Worm (Caenorhabditis elegans) whole organism, midembryonic: ENCODE data around the gene K02E7.1.

ENCODE experiments used
- T22C8.4 ChIP-seq: fragments of 200-800 bp; sonication (Bioruptor generic); IDR thresholded peaks from 2 replicates; pipeline ENCODE4 v1.3.6; 2022; ENCODE audit warnings: missing genetic modification characterization, missing compliant biosample characterization
- cog-1 ChIP-seq: sonication (generic microtip); optimal IDR thresholded peaks from 2 replicates; lab custom pipeline; 2016; ENCODE audit warnings: missing genetic modification characterization, missing compliant biosample characterization
- flt-1 ChIP-seq: fragments of 200-800 bp; sonication (Bioruptor generic); IDR thresholded peaks from 2 replicates; pipeline ENCODE4 v1.3.6; 2022; ENCODE audit warnings: missing genetic modification characterization, missing compliant biosample characterization
- klf-2 ChIP-seq: fragments of 200-800 bp; sonication (Bioruptor generic); conservative IDR thresholded peaks from 2 replicates; pipeline ENCODE4 v1.3.6; 2022; ENCODE audit warnings: missing genetic modification reagents, missing genetic modification characterization, missing compliant biosample characterization
- med-1 ChIP-seq: sonication (generic microtip); optimal IDR thresholded peaks from 2 replicates; lab custom pipeline; 2017; ENCODE audit warnings: missing genetic modification characterization, mild to moderate bottlenecking, missing compliant biosample characterization, antibody characterized with exemption, missing genetic modification reagents; ENCODE audit not compliant: insufficient read depth
- ref-1 ChIP-seq: fragments of 200-800 bp; sonication (Bioruptor generic); conservative IDR thresholded peaks from 2 replicates; pipeline ENCODE4 v1.3.6; 2022; ENCODE audit warnings: missing genetic modification reagents, missing genetic modification characterization, missing compliant biosample characterization
- tab-1 ChIP-seq: fragments of 200-800 bp; sonication (Bioruptor generic); IDR thresholded peaks from 2 replicates; pipeline ENCODE4 v1.3.6; 2022; ENCODE audit warnings: missing genetic modification characterization, missing compliant biosample characterization
- ztf-23 ChIP-seq: fragments of 200-800 bp; sonication (Bioruptor generic); IDR thresholded peaks from 2 replicates; pipeline ENCODE4 v1.3.6; 2022; ENCODE audit warnings: missing genetic modification reagents, missing genetic modification characterization, missing compliant biosample characterization
- ztf-29 ChIP-seq: fragments of 200-800 bp; sonication (Bioruptor generic); IDR thresholded peaks from 2 replicates; pipeline ENCODE4 v1.3.6; 2022; ENCODE audit warnings: missing genetic modification reagents, missing genetic modification characterization, missing compliant biosample characterization

K02E7.1 gene

DNA sequence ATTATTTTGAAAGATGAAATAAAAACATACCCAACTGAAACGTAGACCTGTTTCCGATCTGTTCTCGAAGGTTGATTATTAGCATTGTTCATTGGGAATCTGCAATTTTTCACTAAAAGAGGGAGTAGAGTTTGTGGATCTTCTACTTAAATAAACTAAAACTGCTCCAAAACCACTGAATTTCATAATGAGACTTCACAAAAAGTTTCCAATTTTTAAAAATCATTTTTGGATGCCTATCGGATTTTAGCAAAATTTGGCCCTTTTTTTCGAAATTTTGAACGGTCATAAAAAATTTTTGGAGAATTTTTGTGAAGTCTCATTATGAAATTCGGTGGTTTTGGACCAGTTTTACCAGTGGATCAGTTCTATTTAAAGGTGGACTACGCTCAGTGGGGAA lies 16.1 kb upstream of the K02E7.1 start, which contains the start of gene K02E7.10:
TSS of gene K02E7.10 (minus strand) at position 101 of the 400 bp plus-strand sequence.
- no peak for TF ChIP-seq ztf-23 (GFP tag; lab: Robert Waterston, UW)
- TF ChIP-seq cog-1 (tag; lab: Kevin White, UChicago): no peak
- TF ChIP-seq T22C8.4 (GFP tag; lab: Robert Waterston, UW): no peak
- no peak for TF ChIP-seq ztf-29 (GFP tag; lab: Robert Waterston, UW)
- TF ChIP-seq flt-1: no peak
- TF ChIP-seq med-1 (GFP tag; lab: Kevin White, UChicago): no peak
- TF ChIP-seq tab-1 (GFP tag; lab: Robert Waterston, UW): no peak
- no peak for TF ChIP-seq ref-1
- no peak for TF ChIP-seq klf-2 (GFP tag; lab: Robert Waterston, UW)

DNA sequence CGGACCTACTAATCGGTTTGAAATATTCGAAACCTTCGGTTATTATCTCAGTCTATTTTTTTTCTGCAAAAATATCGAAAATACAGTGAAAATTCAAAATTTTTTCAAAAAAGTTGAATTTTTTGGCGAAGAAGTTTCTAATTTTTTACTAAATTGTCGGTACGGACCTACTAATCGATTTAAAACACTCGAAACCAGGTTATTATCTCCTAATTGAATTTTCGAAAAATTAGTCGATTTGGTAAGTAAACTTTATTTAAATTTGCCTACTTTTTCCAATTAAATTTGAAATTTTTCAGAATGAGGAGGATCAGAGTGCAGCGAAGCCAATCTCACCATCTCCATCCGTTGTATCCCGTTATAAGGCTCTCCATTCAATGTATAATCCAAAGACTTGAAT lies 12.1 kb upstream of the K02E7.1 start, which contains the start of gene K02E7.12:
TSS of gene K02E7.12 (plus strand) at position 301 of the 400 bp plus-strand sequence.
- TF ChIP-seq klf-2 (GFP tag; lab: Robert Waterston, UW) (no peak), flt-1 (no peak), med-1 (GFP tag; lab: Kevin White, UChicago) (no peak), ztf-29 (GFP tag; lab: Robert Waterston, UW) (no peak), tab-1 (GFP tag; lab: Robert Waterston, UW) (no peak), ztf-23 (GFP tag; lab: Robert Waterston, UW) (no peak), T22C8.4 (GFP tag; lab: Robert Waterston, UW) (no peak), cog-1 (tag; lab: Kevin White, UChicago) (no peak), ref-1 (no peak)

DNA sequence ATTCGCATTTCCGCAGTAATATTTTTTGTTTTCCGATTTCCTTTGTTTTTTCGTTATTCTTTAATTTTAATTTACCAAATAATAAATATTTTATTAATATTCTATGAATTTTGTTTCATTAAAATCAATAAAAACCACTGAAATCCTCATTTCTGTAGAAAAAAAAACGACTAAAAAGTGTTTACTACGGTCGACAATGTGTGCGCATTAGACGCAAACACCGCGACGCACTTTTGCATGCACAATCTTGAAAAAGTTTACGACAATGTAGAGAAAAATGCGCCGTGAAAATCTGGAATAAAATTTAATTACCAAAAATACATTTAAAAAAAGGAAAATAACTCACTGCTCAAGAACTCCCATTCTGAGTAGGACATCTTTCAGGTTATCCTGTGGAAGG lies 11.5 kb upstream of the K02E7.1 start:
- TF ChIP-seq ztf-23 (GFP tag; lab: Robert Waterston, UW) (no peak), ztf-29 (GFP tag; lab: Robert Waterston, UW) (no peak), tab-1 (GFP tag; lab: Robert Waterston, UW) (no peak), klf-2 (GFP tag; lab: Robert Waterston, UW) (no peak), flt-1 (no peak), T22C8.4 (GFP tag; lab: Robert Waterston, UW) (no peak), ref-1 (no peak), cog-1 (tag; lab: Kevin White, UChicago) (no peak), med-1 (GFP tag; lab: Kevin White, UChicago) (no peak)

DNA sequence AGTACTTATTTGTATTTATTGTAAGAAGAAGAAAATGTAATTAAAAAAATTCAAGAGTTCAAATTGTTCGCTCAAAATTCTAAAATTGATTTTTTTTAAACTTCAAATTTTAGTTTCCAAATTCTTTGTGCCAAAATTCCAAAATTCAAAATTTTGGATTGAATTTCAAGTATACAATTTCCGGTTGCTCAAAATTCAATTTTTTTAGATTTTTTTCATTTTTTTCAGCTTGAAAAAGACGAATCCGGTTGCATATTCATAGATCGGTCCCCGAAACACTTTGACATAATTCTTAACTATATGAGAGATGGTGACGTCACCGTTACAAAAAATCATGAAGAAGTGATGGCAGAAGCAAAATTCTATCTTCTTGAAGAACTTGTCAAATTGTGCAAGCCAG lies 10.9 kb upstream of the K02E7.1 start, which contains the start of gene K02E7.4:
TSS of gene K02E7.4 (plus strand) at position 301 of the 400 bp plus-strand sequence.
- TF ChIP-seq klf-2 (GFP tag; lab: Robert Waterston, UW) (no peak), cog-1 (tag; lab: Kevin White, UChicago) (no peak), T22C8.4 (GFP tag; lab: Robert Waterston, UW) (no peak), med-1 (GFP tag; lab: Kevin White, UChicago) (no peak), flt-1 (no peak), ztf-23 (GFP tag; lab: Robert Waterston, UW) (no peak), ztf-29 (GFP tag; lab: Robert Waterston, UW) (no peak), ref-1 (no peak), tab-1 (GFP tag; lab: Robert Waterston, UW) (no peak)

DNA sequence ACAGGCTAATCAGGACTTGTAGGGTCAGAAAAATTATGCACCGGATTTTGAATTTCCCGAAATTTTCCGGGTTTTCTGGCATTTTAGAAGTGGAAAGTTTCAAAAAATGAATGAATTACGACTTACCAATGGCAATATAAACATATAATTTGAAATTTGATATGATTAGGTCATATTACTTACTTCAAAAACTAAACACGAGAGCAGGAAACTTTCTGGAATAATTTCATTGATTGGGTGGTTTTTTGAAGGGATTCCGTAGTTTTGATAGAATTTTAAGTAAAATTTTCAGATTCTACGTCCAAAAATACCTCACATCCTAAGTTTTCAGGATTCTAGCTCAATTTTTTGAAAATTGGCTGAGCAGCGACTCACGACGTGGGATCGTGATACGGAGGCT lies 7.5 kb upstream of the K02E7.1 start, which contains the start of gene K02E7.11:
TSS of gene K02E7.11 (minus strand) at position 101 of the 400 bp plus-strand sequence.
- TF ChIP-seq ztf-23 (GFP tag; lab: Robert Waterston, UW) (no peak), flt-1 (no peak), med-1 (GFP tag; lab: Kevin White, UChicago) (no peak), ref-1 (no peak), tab-1 (GFP tag; lab: Robert Waterston, UW) (no peak), T22C8.4 (GFP tag; lab: Robert Waterston, UW) (no peak), cog-1 (tag; lab: Kevin White, UChicago) (no peak), ztf-29 (GFP tag; lab: Robert Waterston, UW) (no peak), klf-2 (GFP tag; lab: Robert Waterston, UW) (no peak)

DNA sequence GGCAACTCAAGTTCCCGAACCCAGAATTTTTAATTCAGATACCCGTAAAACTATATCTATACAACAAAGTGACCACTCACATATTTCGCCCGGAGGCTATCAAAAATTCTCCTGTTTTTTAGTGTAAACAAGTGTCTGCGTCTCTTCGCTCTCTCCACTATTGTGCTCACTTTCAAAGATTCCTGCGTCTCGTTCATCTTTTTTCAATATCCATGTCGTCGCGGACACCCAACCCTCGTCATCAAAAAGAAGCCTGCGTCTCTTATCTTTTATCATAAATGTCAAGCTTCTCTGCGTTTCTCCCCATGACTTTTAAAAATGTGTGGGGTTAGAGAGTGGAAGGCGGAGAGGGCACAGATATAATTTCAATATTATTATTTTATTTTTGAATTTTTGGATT lies 1.9 kb downstream of the K02E7.1 start:
- TF ChIP-seq cog-1 (tag; lab: Kevin White, UChicago) (peak; percentile 39), klf-2 (GFP tag; lab: Robert Waterston, UW) (no peak), tab-1 (GFP tag; lab: Robert Waterston, UW) (no peak)

DNA sequence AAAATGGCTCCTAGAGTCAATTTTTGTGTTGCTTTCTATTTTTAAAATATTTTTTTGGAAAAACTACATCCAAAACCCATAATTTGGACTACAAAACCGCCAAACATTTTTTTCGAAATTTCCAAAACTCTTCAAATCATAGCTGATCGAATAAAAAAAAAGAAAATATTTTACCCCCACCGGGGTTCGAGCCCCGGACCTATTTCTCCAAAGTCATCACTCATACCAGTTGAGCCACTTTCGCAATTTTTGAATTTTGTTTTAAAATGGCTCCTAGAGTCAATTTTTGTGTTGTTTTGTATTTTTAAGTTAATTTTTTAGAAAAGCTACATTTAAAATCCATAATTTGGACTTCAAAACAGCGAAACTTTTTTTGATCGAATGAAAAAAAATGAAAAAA lies 2.6 kb downstream of the K02E7.1 start:
- TF ChIP-seq klf-2 (GFP tag; lab: Robert Waterston, UW) (no peak), T22C8.4 (GFP tag; lab: Robert Waterston, UW) (no peak), ztf-29 (GFP tag; lab: Robert Waterston, UW) (no peak), ref-1 (no peak), ztf-23 (GFP tag; lab: Robert Waterston, UW) (no peak), med-1 (GFP tag; lab: Kevin White, UChicago) (no peak), cog-1 (tag; lab: Kevin White, UChicago) (no peak), tab-1 (GFP tag; lab: Robert Waterston, UW) (no peak), flt-1 (no peak)

DNA sequence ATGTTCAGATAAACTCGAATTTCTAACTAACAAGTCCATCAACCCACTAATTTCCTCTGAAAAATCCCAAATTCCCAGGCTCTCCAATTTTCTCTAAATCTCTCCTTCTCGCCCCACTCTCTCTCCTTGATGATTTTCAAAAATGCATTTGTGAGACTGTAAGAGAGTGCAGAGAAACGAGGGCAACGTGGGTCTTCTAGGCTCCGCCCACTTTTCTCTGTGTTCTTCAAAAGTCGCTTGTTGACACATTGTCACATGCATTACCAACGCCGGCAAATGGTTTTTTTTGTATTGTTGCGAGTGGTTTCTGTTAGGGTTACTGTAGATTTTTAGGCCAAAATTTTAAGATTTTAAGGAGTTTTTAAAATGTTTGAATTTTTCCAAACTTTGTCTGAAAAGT lies 3.5 kb downstream of the K02E7.1 start:
- TF ChIP-seq T22C8.4 (GFP tag; lab: Robert Waterston, UW) (no peak), ref-1 (no peak), tab-1 (GFP tag; lab: Robert Waterston, UW) (no peak), ztf-23 (GFP tag; lab: Robert Waterston, UW) (no peak), ztf-29 (GFP tag; lab: Robert Waterston, UW) (no peak), cog-1 (tag; lab: Kevin White, UChicago) (no peak), flt-1 (no peak), med-1 (GFP tag; lab: Kevin White, UChicago) (no peak), klf-2 (GFP tag; lab: Robert Waterston, UW) (no peak)

DNA sequence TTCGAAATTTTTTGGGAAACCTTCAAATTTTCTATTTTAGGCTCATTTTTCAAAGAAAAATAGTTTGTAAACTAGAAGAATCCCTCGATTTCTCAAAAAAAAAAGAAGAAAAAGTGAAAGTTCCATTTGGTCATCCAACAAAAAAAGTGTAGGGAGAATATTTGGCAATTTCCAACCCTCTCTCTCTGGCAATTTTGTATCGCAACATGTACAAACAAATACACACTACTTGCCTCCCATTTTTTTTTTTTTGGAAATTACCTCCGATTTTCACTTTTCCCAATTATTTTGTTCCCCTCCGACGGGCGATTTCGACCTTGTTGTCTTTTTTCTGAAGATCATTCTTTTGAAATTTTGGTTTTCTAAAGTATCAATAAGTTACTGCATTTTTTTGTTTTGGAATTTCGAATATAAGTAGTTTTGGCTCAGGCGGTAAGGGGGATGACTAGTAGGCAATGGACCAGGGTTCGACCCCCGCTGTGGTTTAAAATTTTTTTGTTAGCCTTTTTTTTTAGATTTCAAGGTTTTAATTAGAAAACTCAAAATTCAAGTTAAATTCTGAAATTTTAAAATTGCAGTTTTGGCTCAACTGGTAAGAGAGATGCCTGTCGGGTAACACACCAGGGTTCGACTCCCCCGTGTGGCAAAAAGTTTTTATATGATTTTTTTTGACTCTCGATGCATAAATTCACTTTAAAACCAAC lies 5.7 kb downstream of the K02E7.1 start:
- TF ChIP-seq med-1 (GFP tag; lab: Kevin White, UChicago): no peak
- no peak for TF ChIP-seq klf-2 (GFP tag; lab: Robert Waterston, UW)
- TF ChIP-seq flt-1: no peak
- TF ChIP-seq T22C8.4 (GFP tag; lab: Robert Waterston, UW): no peak
- no peak for TF ChIP-seq tab-1 (GFP tag; lab: Robert Waterston, UW)
- TF ChIP-seq ref-1: no peak
- no peak for TF ChIP-seq ztf-23 (GFP tag; lab: Robert Waterston, UW)
- TF ChIP-seq cog-1 (tag; lab: Kevin White, UChicago): no peak
- TF ChIP-seq ztf-29 (GFP tag; lab: Robert Waterston, UW): no peak
